Worm (Caenorhabditis elegans) whole organism, L3 larva: Measurements from ENCODE around the gene srdh-1.

ENCODE experiments used
- ceh-9 ChIP-seq: sonication (generic microtip); optimal IDR thresholded peaks from 2 replicates; lab custom pipeline; 2018; ENCODE audit warnings: missing biosample characterization, missing genetic modification characterization
- daf-12 ChIP-seq: fragments of 150-350 bp; optimal IDR thresholded peaks from 2 replicates; lab custom pipeline; 2014; ENCODE audit warnings: missing biosample characterization, missing genetic modification reagents, missing genetic modification characterization
- fkh-10 ChIP-seq: sonication (generic microtip); optimal IDR thresholded peaks from 2 replicates; lab custom pipeline; 2017; ENCODE audit warnings: missing biosample characterization, missing genetic modification reagents, missing genetic modification characterization
- lsy-12 ChIP-seq: sonication (generic microtip); optimal IDR thresholded peaks from 2 replicates; lab custom pipeline; 2016; ENCODE audit warnings: mild to moderate bottlenecking, missing genetic modification characterization, missing compliant biosample characterization
- nfya-1 ChIP-seq: sonication (generic microtip); optimal IDR thresholded peaks from 2 replicates; lab custom pipeline; 2017; ENCODE audit warnings: missing genetic modification characterization, mild to moderate bottlenecking, missing compliant biosample characterization, antibody characterized with exemption, moderate library complexity; ENCODE audit not compliant: insufficient read depth
- pqm-1 ChIP-seq: fragments of 150-350 bp; optimal IDR thresholded peaks from 2 replicates; lab custom pipeline; 2017; ENCODE audit warnings: missing biosample characterization, missing genetic modification characterization, inconsistent platforms
- ztf-11 ChIP-seq: fragments of 150-350 bp; optimal IDR thresholded peaks from 2 replicates; lab custom pipeline; 2014; ENCODE audit warnings: missing biosample characterization, missing genetic modification characterization
- ztf-4 ChIP-seq: fragments of 150-350 bp; optimal IDR thresholded peaks from 2 replicates; lab custom pipeline; 2014; ENCODE audit warnings: missing biosample characterization, missing genetic modification characterization

DNA sequence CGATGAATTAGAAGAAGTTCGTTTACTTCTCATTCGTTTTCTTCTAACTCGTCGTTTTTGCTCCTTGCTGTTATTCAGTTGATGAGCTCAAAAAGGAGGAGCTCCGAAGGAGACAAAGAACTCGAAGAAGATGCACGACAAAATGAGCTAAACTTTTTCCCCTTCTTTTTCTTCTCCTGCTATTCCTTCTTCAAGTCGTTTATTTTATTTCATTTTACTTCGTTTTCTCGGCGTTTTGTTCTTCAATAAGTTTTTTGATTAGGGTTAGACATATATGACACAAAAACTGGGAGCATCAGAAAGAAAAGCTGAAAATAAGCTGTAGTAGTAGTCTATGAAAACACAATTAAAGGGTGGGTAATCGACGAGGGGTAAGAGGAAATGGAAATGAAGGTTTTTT lies 47.6 kb downstream of the srdh-1 start:
- no peak for TF ChIP-seq lsy-12
- TF ChIP-seq daf-12 (tag; lab: Kevin White, UChicago), result no peak
- no peak for TF ChIP-seq ztf-11 (tag; lab: Kevin White, UChicago)
- TF ChIP-seq fkh-10 (GFP tag; lab: Kevin White, UChicago), result no peak
- no peak for TF ChIP-seq ztf-4 (tag; lab: Kevin White, UChicago)
- no peak for TF ChIP-seq ceh-9
- no peak for TF ChIP-seq nfya-1 (tag; lab: Kevin White, UChicago)
- no peak for TF ChIP-seq pqm-1
